Worm (Caenorhabditis elegans): ENCODE measurements around the gene fat-4.

Gene fat-4

DNA sequence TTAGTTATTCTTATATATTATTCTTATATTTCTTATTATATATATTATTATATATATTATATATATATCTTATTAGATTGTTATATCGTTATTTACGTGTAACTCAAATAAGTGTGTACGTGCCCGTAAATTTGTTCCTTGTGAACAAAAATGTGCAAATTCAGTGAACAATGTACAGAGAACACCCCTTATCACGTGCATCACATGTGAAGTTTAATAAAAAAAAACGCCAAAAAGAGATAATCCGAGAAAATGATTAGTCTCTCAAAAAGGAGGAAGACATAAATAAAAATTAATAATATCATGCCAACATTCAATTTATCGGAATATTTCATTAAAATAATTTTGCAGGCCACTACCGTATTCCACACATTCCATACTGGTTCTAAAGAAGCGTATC, 435 bp downstream of the fat-4 start:
- TF ChIP-seq unc-62 (GFP tag; optimal IDR thresholded peaks at IDR 0.05 in 1 of 2) = no peak
- TF ChIP-seq unc-62 (tag; optimal IDR thresholded peaks at IDR 0.05) = no peak
- peak; percentile 28 for TF ChIP-seq T20F7.1 (GFP tag; optimal IDR thresholded peaks at IDR 0.05)
- TF ChIP-seq hlh-30 (tag; optimal IDR thresholded peaks at IDR 0.05; ENCODE audit: insufficient read depth) = peak; percentile 42
- no peak for TF ChIP-seq lim-7 (GFP tag; IDR thresholded peaks at IDR 0.05)
- TF ChIP-seq saeg-2 (GFP tag; IDR thresholded peaks at IDR 0.05) = no peak
- TF ChIP-seq dve-1 (tag; optimal IDR thresholded peaks at IDR 0.05; ENCODE audit: insufficient read depth) = peak; percentile 41
- no peak for TF ChIP-seq daf-8 (GFP tag; IDR thresholded peaks at IDR 0.05)
- peak; percentile 93 for TF ChIP-seq mxl-2 (GFP tag; conservative IDR thresholded peaks at IDR 0.05)
- no peak for TF ChIP-seq set-16 (GFP tag; IDR thresholded peaks at IDR 0.05)
- TF ChIP-seq F44E2.7 (GFP tag; IDR thresholded peaks at IDR 0.05) = no peak
- TF ChIP-seq dmd-6 (GFP tag; IDR thresholded peaks at IDR 0.05) = peak; percentile 24; the same call in 1 of the 2 replicates
- TF ChIP-seq lsy-2 (tag; optimal IDR thresholded peaks at IDR 0.05) = peak in 1 of 2 experiments; percentile 4
- no peak for TF ChIP-seq daf-16 (GFP tag; optimal IDR thresholded peaks at IDR 0.05)
- TF ChIP-seq daf-16 (tag; optimal IDR thresholded peaks at IDR 0.05) = peak; percentile 53
- no peak for TF ChIP-seq mxl-3 (GFP tag; optimal IDR thresholded peaks at IDR 0.05)
- TF ChIP-seq lir-3 (tag; optimal IDR thresholded peaks at IDR 0.05) = no peak
- no peak for TF ChIP-seq nhr-25 (tag; optimal IDR thresholded peaks at IDR 0.05; ENCODE audit: borderline replicate concordance, insufficient read depth)
- peak; percentile 84 for TF ChIP-seq aha-1 (tag)
- TF ChIP-seq hlh-11 (tag; optimal IDR thresholded peaks at IDR 0.05) = peak; percentile 55

DNA sequence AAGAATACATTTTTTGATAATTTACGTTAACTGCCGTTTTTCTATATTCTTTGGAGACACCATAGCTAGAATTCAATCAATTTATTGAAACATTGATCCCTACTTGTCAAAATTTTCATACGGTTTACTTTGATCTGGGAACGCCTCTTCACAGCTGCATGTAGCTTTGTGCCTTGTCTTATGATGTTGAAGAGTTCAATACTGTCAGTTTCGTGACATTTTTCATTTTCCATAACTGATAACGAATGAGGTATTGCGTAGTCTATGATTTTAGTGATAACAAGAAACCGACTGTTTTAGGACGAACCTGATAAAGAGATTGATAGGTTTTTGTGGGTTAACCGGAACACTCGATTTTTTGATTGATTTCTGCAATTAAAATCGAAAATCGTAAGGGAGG, 2.2 kb downstream of the fat-4 start:
- TF ChIP-seq dve-1 (tag; optimal IDR thresholded peaks at IDR 0.05; ENCODE audit: insufficient read depth) (peak; percentile 93), zip-11 (GFP tag; IDR thresholded peaks at IDR 0.05) (no peak), vab-7 (GFP tag; IDR thresholded peaks at IDR 0.05) (no peak), nhr-10 (tag; optimal IDR thresholded peaks at IDR 0.05) (peak; percentile 64), ZK337.2 (GFP tag; IDR thresholded peaks at IDR 0.05) (no peak), zfp-2 (tag; optimal IDR thresholded peaks at IDR 0.05) (no peak), lir-3 (tag; optimal IDR thresholded peaks at IDR 0.05) (no peak), mdt-29 (GFP tag; IDR thresholded peaks at IDR 0.05) (peak; percentile 70), F37D6.2 (tag; optimal IDR thresholded peaks at IDR 0.05) (no peak), lin-1 (GFP tag; IDR thresholded peaks at IDR 0.05) (peak; percentile 95), sdz-12 (GFP tag; optimal IDR thresholded peaks at IDR 0.05) (no peak), pqm-1 (tag; optimal IDR thresholded peaks at IDR 0.05) (peak; percentile 98), hmg-1.1 (GFP tag; IDR thresholded peaks at IDR 0.05) (no peak), Y105C5A.15 (GFP tag; IDR thresholded peaks at IDR 0.05) (no peak), nhr-111 (GFP tag; optimal IDR thresholded peaks at IDR 0.05) (no peak), set-16 (GFP tag; IDR thresholded peaks at IDR 0.05) (no peak), fos-1 (tag; optimal IDR thresholded peaks at IDR 0.05) (no peak), ctbp-1 (GFP tag; IDR thresholded peaks at IDR 0.05) (no peak), lim-7 (GFP tag; IDR thresholded peaks at IDR 0.05) (no peak), nhr-77 (tag; optimal IDR thresholded peaks at IDR 0.05) (peak; percentile 92), zip-2 (tag; optimal IDR thresholded peaks at IDR 0.05) (no peak), F49E8.2 (tag; optimal IDR thresholded peaks at IDR 0.05; ENCODE audit: borderline replicate concordance) (no peak), Y5F2A.4 (GFP tag; optimal IDR thresholded peaks at IDR 0.05) (no peak), spr-1 (tag; optimal IDR thresholded peaks at IDR 0.05) (no peak), aha-1 (tag) (peak; percentile 83), ceh-82 (tag; optimal IDR thresholded peaks at IDR 0.05) (no peak), zag-1 (tag; optimal IDR thresholded peaks at IDR 0.05) (no peak), D1046.2 (GFP tag; IDR thresholded peaks at IDR 0.05) (no peak), dmd-8 (GFP tag; IDR thresholded peaks at IDR 0.05) (no peak), F44E2.7 (GFP tag; IDR thresholded peaks at IDR 0.05) (no peak), nhr-76 (tag; optimal IDR thresholded peaks at IDR 0.05) (no peak), snpc-1.2 (GFP tag; IDR thresholded peaks at IDR 0.05) (no peak), spr-3 (GFP tag; optimal IDR thresholded peaks at IDR 0.05) (no peak), egl-43 (GFP tag; IDR thresholded peaks at IDR 0.05) (no peak), hlh-11 (tag; optimal IDR thresholded peaks at IDR 0.05) (peak; percentile 96), unc-39 (tag; optimal IDR thresholded peaks at IDR 0.05) (no peak), tag-97 (GFP tag; IDR thresholded peaks at IDR 0.05) (no peak), nhr-41 (GFP tag; IDR thresholded peaks at IDR 0.05) (0 out of 2 replicates have a peak, but pooled peaks have one; percentile 24), T20F7.1 (GFP tag; optimal IDR thresholded peaks at IDR 0.05) (peak; percentile 53)
